Fruit fly (Drosophila melanogaster) whole organism, adult: Measurements from ENCODE around the gene ND-39.

Experiments
- CG11617 ChIP-seq: fragments of 200-800 bp; sonication (Bioruptor generic); optimal IDR thresholded peaks from 2 replicates; lab custom pipeline; 2017; ENCODE audit warnings: mild to moderate bottlenecking, missing biosample characterization, missing genetic modification reagents, missing genetic modification characterization
- CG12768 ChIP-seq: fragments of 200-800 bp; sonication (Bioruptor generic); optimal IDR thresholded peaks from 2 replicates; lab custom pipeline; 2017; ENCODE audit warnings: missing biosample characterization, missing genetic modification characterization, mild to moderate bottlenecking, moderate library complexity, missing genetic modification reagents
- CG14711 ChIP-seq: fragments of 200-800 bp; sonication (Bioruptor generic); optimal IDR thresholded peaks from 2 replicates; lab custom pipeline; 2018; ENCODE audit warnings: missing biosample characterization, mild to moderate bottlenecking, missing genetic modification characterization, moderate library complexity
- CG1620 ChIP-seq: fragments of 200-800 bp; sonication (Bioruptor generic); optimal IDR thresholded peaks from 2 replicates; lab custom pipeline; 2016; ENCODE audit warnings: missing biosample characterization, missing genetic modification characterization
- CG33017 ChIP-seq: fragments of 200-800 bp; sonication (Bioruptor generic); optimal IDR thresholded peaks from 2 replicates; lab custom pipeline; 2018; ENCODE audit warnings: missing biosample characterization, mild to moderate bottlenecking, missing genetic modification characterization, moderate library complexity
- CG5204 ChIP-seq: fragments of 200-800 bp; sonication (Bioruptor generic); optimal IDR thresholded peaks from 2 replicates; lab custom pipeline; 2016; ENCODE audit warnings: missing biosample characterization, missing genetic modification characterization
- CG7045 ChIP-seq: fragments of 200-800 bp; sonication (Bioruptor generic); optimal IDR thresholded peaks from 2 replicates; lab custom pipeline; 2017; ENCODE audit warnings: missing biosample characterization, mild to moderate bottlenecking, missing genetic modification characterization
- CG7101 ChIP-seq: fragments of 200-800 bp; sonication (Bioruptor generic); optimal IDR thresholded peaks from 2 replicates; lab custom pipeline; 2018; ENCODE audit warnings: missing biosample characterization, mild to moderate bottlenecking, missing genetic modification characterization, moderate library complexity
- Clk ChIP-seq: fragments of 200-800 bp; sonication (Bioruptor generic); optimal IDR thresholded peaks from 2 replicates; lab custom pipeline; 2017; ENCODE audit warnings: missing biosample characterization, missing genetic modification characterization
- Crg-1 ChIP-seq: fragments of 200-800 bp; sonication (Bioruptor generic); optimal IDR thresholded peaks from 2 replicates; lab custom pipeline; 2016; ENCODE audit warnings: missing biosample characterization, missing genetic modification characterization
- Hr96 ChIP-seq: fragments of 200-800 bp; sonication (Bioruptor generic); optimal IDR thresholded peaks from 2 replicates; lab custom pipeline; 2016; ENCODE audit warnings: missing biosample characterization, missing genetic modification characterization
- Mnt ChIP-seq: fragments of 200-800 bp; sonication (Bioruptor generic); optimal IDR thresholded peaks from 2 replicates; lab custom pipeline; 2016; ENCODE audit warnings: missing biosample characterization, mild to moderate bottlenecking, missing genetic modification characterization
- bab1 ChIP-seq: fragments of 200-800 bp; sonication (Bioruptor generic); optimal IDR thresholded peaks from 3 replicates; lab custom pipeline; 2019; ENCODE audit warnings: missing biosample characterization, mild to moderate bottlenecking, missing genetic modification characterization, moderate library complexity
- cic ChIP-seq: fragments of 200-800 bp; sonication (Bioruptor generic); optimal IDR thresholded peaks from 2 replicates; lab custom pipeline; 2017; ENCODE audit warnings: missing biosample characterization, mild to moderate bottlenecking, missing genetic modification characterization, moderate library complexity
- cnc ChIP-seq, 2 experiments: fragments of >200 bp; optimal IDR thresholded peaks; 2 replicates each; lab custom pipeline; 2017
- kay ChIP-seq: fragments of 200-800 bp; sonication (Bioruptor generic); peaks from one replicate; lab custom pipeline; 2016; ENCODE audit warnings: missing biosample characterization, missing genetic modification characterization, borderline replicate concordance
- ovo ChIP-seq: fragments of 200-800 bp; sonication (Bioruptor generic); optimal IDR thresholded peaks from 2 replicates; lab custom pipeline; 2016; ENCODE audit warnings: missing biosample characterization, missing genetic modification characterization
- pad ChIP-seq: fragments of 200-800 bp; sonication (Bioruptor generic); optimal IDR thresholded peaks from 3 replicates; lab custom pipeline; 2017; ENCODE audit warnings: missing biosample characterization, missing genetic modification characterization, mild to moderate bottlenecking, moderate library complexity, missing genetic modification reagents
- tj ChIP-seq: fragments of 200-800 bp; sonication (Bioruptor generic); optimal IDR thresholded peaks from 3 replicates; lab custom pipeline; 2017; ENCODE audit warnings: missing biosample characterization, mild to moderate bottlenecking, missing genetic modification characterization, moderate library complexity
- toe ChIP-seq: fragments of 200-800 bp; sonication (Bioruptor generic); optimal IDR thresholded peaks from 2 replicates; lab custom pipeline; 2016; ENCODE audit warnings: missing biosample characterization, missing genetic modification characterization

ND-39 gene

dm6 chr3L:20525743-20526142, 33.9 kb downstream of the ND-39 start:
- TF ChIP-seq pad (GFP tag; lab: Kevin White, UChicago) (no peak), Crg-1 (no peak), CG33017 (no peak), CG14711 (tag; lab: Kevin White, UChicago) (no peak), ovo (GFP tag; lab: Kevin White, UChicago) (no peak), cnc (optimal IDR thresholded peaks at IDR 0.05; lab: Kevin White, UChicago) (no peak), CG1620 (GFP tag; lab: Kevin White, UChicago) (no peak), CG7101 (tag; lab: Kevin White, UChicago) (no peak), Mnt (no peak), tj (no peak), toe (no peak), CG11617 (GFP tag; lab: Kevin White, UChicago) (no peak), cic (GFP tag; lab: Kevin White, UChicago) (no peak), kay (GFP tag; lab: Kevin White, UChicago) (no peak), Clk (GFP tag; lab: Kevin White, UChicago) (no peak), Hr96 (no peak), CG12768 (GFP tag; lab: Kevin White, UChicago) (no peak), CG7045 (GFP tag; lab: Kevin White, UChicago) (no peak), bab1 (GFP tag; lab: Kevin White, UChicago) (no peak)

DNA sequence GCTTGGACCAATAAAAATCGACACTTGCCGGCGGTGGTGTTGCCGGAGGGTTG, 34.1 kb downstream of the ND-39 start, which contains the start of gene Pss:
TSS of gene Pss (minus strand) at position 32 of the 53 bp plus-strand sequence.
- TF ChIP-seq Mnt: no peak
- TF ChIP-seq CG33017: no peak
- no peak for TF ChIP-seq cnc (optimal IDR thresholded peaks at IDR 0.05; lab: Kevin White, UChicago)
- TF ChIP-seq CG1620 (GFP tag; lab: Kevin White, UChicago): no peak
- TF ChIP-seq CG11617 (GFP tag; lab: Kevin White, UChicago): no peak
- TF ChIP-seq kay (GFP tag; lab: Kevin White, UChicago): no peak

dm6 chr3L:20526196-20526740, 34.4 kb downstream of the ND-39 start, which contains the start of gene Nubp2:
TSS of gene Nubp2 (plus strand) at chr3L:20526576.
- TF ChIP-seq tj: peak; percentile 87
- peak; percentile 92 for TF ChIP-seq Mnt
- TF ChIP-seq kay (GFP tag; lab: Kevin White, UChicago): peak; percentile 58
- TF ChIP-seq cnc (optimal IDR thresholded peaks at IDR 0.05; lab: Kevin White, UChicago): no peak
- TF ChIP-seq CG12768 (GFP tag; lab: Kevin White, UChicago): peak; percentile 93
- TF ChIP-seq CG7045 (GFP tag; lab: Kevin White, UChicago): peak; percentile 96
- peak; percentile 86 for TF ChIP-seq pad (GFP tag; lab: Kevin White, UChicago)
- TF ChIP-seq Crg-1: peak; percentile 91
- TF ChIP-seq Hr96: peak; percentile 94
- TF ChIP-seq ovo (GFP tag; lab: Kevin White, UChicago): peak; percentile 91
- peak; percentile 96 for TF ChIP-seq CG11617 (GFP tag; lab: Kevin White, UChicago)
- TF ChIP-seq CG1620 (GFP tag; lab: Kevin White, UChicago): peak; percentile 97
- peak; percentile 88 for TF ChIP-seq CG33017
- peak; percentile 96 for TF ChIP-seq CG5204 (GFP tag; lab: Kevin White, UChicago)
- peak; percentile 90 for TF ChIP-seq Clk (GFP tag; lab: Kevin White, UChicago)
- TF ChIP-seq cic (GFP tag; lab: Kevin White, UChicago): peak; percentile 68
- TF ChIP-seq bab1 (GFP tag; lab: Kevin White, UChicago): peak; percentile 96
- TF ChIP-seq toe: peak; percentile 98
- peak; percentile 94 for TF ChIP-seq CG7101 (tag; lab: Kevin White, UChicago)
- peak; percentile 88 for TF ChIP-seq CG14711 (tag; lab: Kevin White, UChicago)

DNA sequence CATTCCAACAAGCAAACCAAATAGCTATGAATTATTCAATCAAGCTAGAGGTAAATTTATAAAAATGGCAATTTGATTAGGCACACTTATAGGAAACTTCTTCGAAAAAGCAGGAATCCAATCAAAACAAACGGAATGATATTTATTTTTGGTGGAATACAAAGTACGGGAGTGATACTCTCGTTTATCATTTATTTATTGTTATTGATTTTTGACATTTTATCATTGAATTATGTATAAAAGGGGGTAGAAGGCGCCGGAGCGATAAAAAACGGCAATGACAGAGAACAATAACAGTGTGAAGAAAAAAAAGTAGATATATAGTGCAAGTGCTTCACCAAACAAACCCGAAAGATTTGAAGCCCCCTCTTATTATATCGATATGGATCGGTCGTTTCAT, 38.0 kb downstream of the ND-39 start:
- TF ChIP-seq Mnt: no peak
- TF ChIP-seq tj: no peak
- no peak for TF ChIP-seq cnc (optimal IDR thresholded peaks at IDR 0.05; lab: Kevin White, UChicago)
- no peak for TF ChIP-seq CG33017
- TF ChIP-seq pad (GFP tag; lab: Kevin White, UChicago): no peak
- TF ChIP-seq Hr96: no peak
- no peak for TF ChIP-seq Crg-1
- TF ChIP-seq kay (GFP tag; lab: Kevin White, UChicago): peak; percentile 76
- TF ChIP-seq Clk (GFP tag; lab: Kevin White, UChicago): no peak

- no peak for TF ChIP-seq Mnt
- TF ChIP-seq tj: peak; percentile 94
Observed at dm6 chr3L:20530347-20531177, 38.7 kb downstream of the ND-39 start.

- TF ChIP-seq pad (GFP tag; lab: Kevin White, UChicago) (no peak), ovo (GFP tag; lab: Kevin White, UChicago) (no peak), bab1 (GFP tag; lab: Kevin White, UChicago) (no peak)
Observed at dm6 chr3L:20531257-20531656, 39.4 kb downstream of the ND-39 start.

- TF ChIP-seq tj: peak; percentile 65
- no peak for TF ChIP-seq Mnt
- no peak for TF ChIP-seq kay (GFP tag; lab: Kevin White, UChicago)
- no peak for TF ChIP-seq CG11617 (GFP tag; lab: Kevin White, UChicago)
- TF ChIP-seq CG1620 (GFP tag; lab: Kevin White, UChicago): no peak
- no peak for TF ChIP-seq CG12768 (GFP tag; lab: Kevin White, UChicago)
- TF ChIP-seq CG5204 (GFP tag; lab: Kevin White, UChicago): no peak
- no peak for TF ChIP-seq CG7101 (tag; lab: Kevin White, UChicago)
- TF ChIP-seq Hr96: no peak
Observed at dm6 chr3L:20533409-20533808, 41.5 kb downstream of the ND-39 start, which contains the start of gene CG13250. TSS of gene CG13250 (plus strand) at chr3L:20533709.
